Worm (Caenorhabditis elegans): ENCODE results near the gene F59G1.8.

The F59G1.8 gene

DNA sequence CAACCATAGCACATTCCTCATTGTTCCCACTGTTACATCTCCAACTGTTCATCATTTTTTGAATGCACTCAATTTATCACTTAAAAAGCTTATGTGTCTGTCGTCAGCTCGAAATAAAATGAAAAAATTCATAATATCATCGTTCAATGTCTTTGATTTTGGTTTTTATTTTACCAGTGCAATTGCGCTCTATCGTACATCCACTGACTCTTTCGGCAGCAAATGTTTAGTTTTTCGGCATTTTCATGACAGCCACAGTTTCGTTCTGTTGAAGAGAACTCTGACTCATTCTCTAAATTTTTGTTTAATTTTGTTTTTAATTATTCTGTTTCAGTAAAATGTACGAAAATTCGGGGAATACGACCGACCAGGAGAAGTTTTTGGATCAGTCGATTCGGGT lies 1.1 kb downstream of the F59G1.8 start, which contains the start of gene vps-35:
vps-35 (plus strand) TSS at position 335 of the 400 bp plus-strand sequence.
- TF ChIP-seq ceh-36 (tag; optimal IDR thresholded peaks at IDR 0.05), result no peak

ce11 chrII:5911274-5911673 lies 4.9 kb downstream of the F59G1.8 start, which contains the start of gene cgt-3:
TSS of gene cgt-3 (plus strand) at chrII:5911324.
- TF ChIP-seq tra-4 (tag; optimal IDR thresholded peaks at IDR 0.05) (no peak), ceh-36 (tag; optimal IDR thresholded peaks at IDR 0.05) (no peak), pes-1 (GFP tag; IDR thresholded peaks at IDR 0.05) (no peak), F13C5.2 (tag; optimal IDR thresholded peaks at IDR 0.05) (no peak), flt-1 (GFP tag; IDR thresholded peaks at IDR 0.05) (no peak), ets-7 (tag; optimal IDR thresholded peaks at IDR 0.05) (no peak), B0310.2 (tag; optimal IDR thresholded peaks at IDR 0.05) (no peak), scrt-1 (GFP tag; IDR thresholded peaks at IDR 0.05) (no peak), ama-1 (optimal IDR thresholded peaks at IDR 0.05) (no peak), sea-1 (GFP tag; conservative IDR thresholded peaks at IDR 0.05) (no peak), aly-1 (tag; optimal IDR thresholded peaks at IDR 0.05) (no peak), hmbx-1 (tag; optimal IDR thresholded peaks at IDR 0.05) (no peak), hmg-4 (GFP tag; optimal IDR thresholded peaks at IDR 0.05) (no peak), ceh-13 (GFP tag; optimal IDR thresholded peaks at IDR 0.05) (no peak), tbx-11 (GFP tag; IDR thresholded peaks at IDR 0.05) (no peak), tbx-37 (GFP tag; conservative IDR thresholded peaks at IDR 0.05) (no peak), hnd-1 (tag; optimal IDR thresholded peaks at IDR 0.05) (no peak)

DNA sequence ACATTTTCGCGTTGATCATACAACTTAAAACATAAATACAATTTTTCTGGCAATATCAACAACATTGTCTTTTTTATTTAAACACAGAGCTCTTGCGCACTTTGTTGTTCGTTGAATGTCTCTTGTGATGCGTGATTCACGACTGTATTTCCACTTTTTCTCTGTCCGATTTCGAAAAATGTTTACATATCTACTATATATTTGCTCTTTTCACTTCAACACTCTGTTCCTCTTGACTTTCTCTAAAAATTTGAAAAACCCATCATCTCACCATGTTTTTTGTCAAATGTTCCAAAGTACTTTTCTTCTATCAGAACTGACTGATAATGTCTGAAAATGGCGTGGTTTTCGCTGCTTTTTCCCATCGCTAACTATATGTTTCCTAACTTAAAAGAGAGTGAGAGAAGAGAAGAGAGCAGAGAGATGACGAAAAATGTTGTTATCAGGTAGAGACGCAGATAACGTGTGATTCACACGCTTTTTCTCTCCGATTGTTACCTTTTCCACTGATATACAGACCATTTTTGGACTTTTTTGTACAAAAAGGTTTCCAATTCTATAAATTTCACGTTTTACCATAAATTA lies 5.7 kb downstream of the F59G1.8 start:
- TF ChIP-seq hmg-4 (GFP tag; optimal IDR thresholded peaks at IDR 0.05), result no peak
- no peak for TF ChIP-seq tbx-11 (GFP tag; IDR thresholded peaks at IDR 0.05)
- TF ChIP-seq tbx-37 (GFP tag; conservative IDR thresholded peaks at IDR 0.05), result no peak
- no peak for TF ChIP-seq pes-1 (GFP tag; IDR thresholded peaks at IDR 0.05)
- no peak for TF ChIP-seq hnd-1 (tag; optimal IDR thresholded peaks at IDR 0.05)
- no peak for TF ChIP-seq B0310.2 (tag; optimal IDR thresholded peaks at IDR 0.05)
- no peak for TF ChIP-seq ama-1 (optimal IDR thresholded peaks at IDR 0.05)
- TF ChIP-seq ets-7 (tag; optimal IDR thresholded peaks at IDR 0.05), result no peak
- TF ChIP-seq ceh-36 (tag; optimal IDR thresholded peaks at IDR 0.05), result no peak
- no peak for TF ChIP-seq ceh-13 (GFP tag; optimal IDR thresholded peaks at IDR 0.05)
- TF ChIP-seq F13C5.2 (tag; optimal IDR thresholded peaks at IDR 0.05), result no peak
- TF ChIP-seq hmbx-1 (tag; optimal IDR thresholded peaks at IDR 0.05), result no peak
- no peak for TF ChIP-seq aly-1 (tag; optimal IDR thresholded peaks at IDR 0.05)
- TF ChIP-seq sea-1 (GFP tag; conservative IDR thresholded peaks at IDR 0.05), result no peak
- TF ChIP-seq flt-1 (GFP tag; IDR thresholded peaks at IDR 0.05), result no peak
- TF ChIP-seq tra-4 (tag; optimal IDR thresholded peaks at IDR 0.05), result no peak

DNA sequence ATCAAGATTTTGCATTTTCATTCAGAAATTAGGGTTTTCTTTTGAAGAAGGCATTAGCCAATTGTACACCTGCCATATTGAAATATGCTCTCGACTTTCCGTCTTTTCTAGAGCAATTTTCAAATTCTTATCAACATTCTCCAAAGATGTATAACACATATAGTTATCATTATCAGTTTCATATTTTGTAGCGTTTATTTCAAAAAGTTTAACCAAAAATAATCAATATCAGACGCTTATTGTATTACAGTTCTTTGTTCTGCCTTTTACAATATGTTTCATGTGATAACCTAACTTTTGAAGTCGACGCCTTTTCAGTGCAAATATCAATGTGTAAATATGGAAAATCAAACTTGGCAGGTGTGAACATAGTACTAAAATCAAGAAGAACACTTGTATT lies 7.5 kb downstream of the F59G1.8 start:
- TF ChIP-seq tra-4 (tag; optimal IDR thresholded peaks at IDR 0.05) (no peak), hmg-4 (GFP tag; optimal IDR thresholded peaks at IDR 0.05) (no peak), sea-1 (GFP tag; conservative IDR thresholded peaks at IDR 0.05) (no peak), hnd-1 (tag; optimal IDR thresholded peaks at IDR 0.05) (no peak), pes-1 (GFP tag; IDR thresholded peaks at IDR 0.05) (no peak), B0310.2 (tag; optimal IDR thresholded peaks at IDR 0.05) (no peak), ama-1 (optimal IDR thresholded peaks at IDR 0.05) (no peak), tbx-37 (GFP tag; conservative IDR thresholded peaks at IDR 0.05) (no peak)

- TF ChIP-seq pes-1 (GFP tag; IDR thresholded peaks at IDR 0.05) (no peak), F13C5.2 (tag; optimal IDR thresholded peaks at IDR 0.05) (no peak), ceh-36 (tag; optimal IDR thresholded peaks at IDR 0.05) (no peak), tbx-37 (GFP tag; conservative IDR thresholded peaks at IDR 0.05) (no peak), tra-4 (tag; optimal IDR thresholded peaks at IDR 0.05) (no peak), ama-1 (optimal IDR thresholded peaks at IDR 0.05) (no peak), aly-1 (tag; optimal IDR thresholded peaks at IDR 0.05) (no peak)
These were observed 10.7 kb downstream of the F59G1.8 start, which contains the start of gene frh-1 for ce11 chrII:5917010-5917472. TSS of gene frh-1 (plus strand) at chrII:5917422.

DNA sequence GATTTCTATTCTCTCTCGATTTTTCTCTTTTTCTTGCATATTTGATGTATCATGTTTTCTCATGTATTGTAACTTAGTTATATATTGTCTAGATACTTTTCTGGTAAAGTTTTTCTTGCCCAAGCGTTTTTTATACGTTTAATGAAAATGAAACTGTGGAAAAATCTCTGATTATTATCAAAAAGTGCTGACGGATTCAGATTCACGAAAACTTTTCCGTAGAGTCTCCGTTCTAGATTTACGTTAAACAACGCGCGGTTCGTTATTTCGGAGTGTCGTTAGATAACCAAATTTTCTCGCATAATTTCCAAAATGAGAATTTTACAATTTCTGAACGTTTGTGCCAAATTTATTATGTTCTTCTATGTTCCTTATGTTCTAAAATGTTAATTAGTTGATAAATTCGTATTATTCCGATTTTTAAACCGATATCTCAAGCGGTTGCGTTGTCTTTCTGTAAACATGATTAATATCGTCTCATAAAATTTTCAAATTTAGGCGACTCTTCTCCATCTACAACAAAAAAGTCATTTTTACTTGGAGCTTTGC lies 11.9 kb downstream of the F59G1.8 start, which contains the start of gene ptp-2:
ptp-2 (plus strand) TSS at position 499 of the 549 bp plus-strand sequence.
- TF ChIP-seq hmg-4 (GFP tag; optimal IDR thresholded peaks at IDR 0.05) (no peak), tra-4 (tag; optimal IDR thresholded peaks at IDR 0.05) (no peak), scrt-1 (GFP tag; IDR thresholded peaks at IDR 0.05) (no peak), sea-1 (GFP tag; conservative IDR thresholded peaks at IDR 0.05) (no peak), tbx-11 (GFP tag; IDR thresholded peaks at IDR 0.05) (no peak), F13C5.2 (tag; optimal IDR thresholded peaks at IDR 0.05) (no peak), tbx-37 (GFP tag; conservative IDR thresholded peaks at IDR 0.05) (no peak), flt-1 (GFP tag; IDR thresholded peaks at IDR 0.05) (no peak), B0310.2 (tag; optimal IDR thresholded peaks at IDR 0.05) (no peak), hnd-1 (tag; optimal IDR thresholded peaks at IDR 0.05) (no peak), ceh-36 (tag; optimal IDR thresholded peaks at IDR 0.05) (no peak), ets-7 (tag; optimal IDR thresholded peaks at IDR 0.05) (no peak), aly-1 (tag; optimal IDR thresholded peaks at IDR 0.05) (no peak), ceh-13 (GFP tag; optimal IDR thresholded peaks at IDR 0.05) (no peak), pes-1 (GFP tag; IDR thresholded peaks at IDR 0.05) (no peak)

- TF ChIP-seq sea-1 (GFP tag; conservative IDR thresholded peaks at IDR 0.05) (no peak), tbx-37 (GFP tag; conservative IDR thresholded peaks at IDR 0.05) (no peak), ama-1 (optimal IDR thresholded peaks at IDR 0.05) (no peak), B0310.2 (tag; optimal IDR thresholded peaks at IDR 0.05) (no peak), flt-1 (GFP tag; IDR thresholded peaks at IDR 0.05) (no peak), F13C5.2 (tag; optimal IDR thresholded peaks at IDR 0.05) (no peak), aly-1 (tag; optimal IDR thresholded peaks at IDR 0.05) (no peak), tbx-11 (GFP tag; IDR thresholded peaks at IDR 0.05) (no peak), hmg-4 (GFP tag; optimal IDR thresholded peaks at IDR 0.05) (no peak)
These were observed 15.3 kb downstream of the F59G1.8 start, which contains the start of gene vrk-1 for ce11 chrII:5921620-5922019. TSS of gene vrk-1 (plus strand) at chrII:5921967.
